Worm (Caenorhabditis elegans) whole organism, late embryonic: Measurements from ENCODE around the gene F39B3.3.

ENCODE experiments used
- che-1 ChIP-seq: sonication (generic microtip); optimal IDR thresholded peaks from 2 replicates; lab custom pipeline; 2016; ENCODE audit warnings: mild to moderate bottlenecking, missing genetic modification characterization, missing compliant biosample characterization
- ets-4 ChIP-seq: sonication (generic microtip); optimal IDR thresholded peaks from 2 replicates; lab custom pipeline; 2016; ENCODE audit warnings: missing genetic modification characterization, missing compliant biosample characterization
- pha-4 ChIP-seq: fragments of 150-350 bp; optimal IDR thresholded peaks from 2 replicates; lab custom pipeline; 2018; ENCODE audit warnings: missing biosample characterization, missing genetic modification reagents, missing genetic modification characterization
- pqm-1 ChIP-seq: sonication (generic microtip); optimal IDR thresholded peaks from 2 replicates; lab custom pipeline; 2016; ENCODE audit warnings: missing genetic modification characterization, missing compliant biosample characterization
- sox-4 ChIP-seq: sonication (generic microtip); optimal IDR thresholded peaks from 2 replicates; lab custom pipeline; 2017; ENCODE audit warnings: mild to moderate bottlenecking, missing genetic modification characterization, inconsistent platforms, missing compliant biosample characterization

DNA sequence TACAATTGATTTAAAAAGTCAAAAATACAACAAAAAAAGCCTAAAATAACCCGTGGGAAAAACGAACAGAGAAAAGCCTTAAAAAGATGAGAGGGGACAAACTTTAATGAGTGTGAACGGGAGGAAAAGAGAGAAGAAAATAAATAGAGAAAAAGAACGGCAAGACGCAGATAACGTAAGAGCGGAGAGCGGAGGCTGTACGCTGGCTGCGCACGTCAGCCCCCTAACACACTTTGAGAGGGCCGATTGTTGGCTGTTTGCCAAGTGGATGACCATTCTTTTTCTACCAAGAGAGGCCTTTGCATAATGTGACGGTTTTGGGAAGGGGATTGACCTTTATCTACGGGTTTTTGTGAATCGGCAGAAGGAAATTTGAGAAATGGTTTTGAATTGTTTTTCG, 16.7 kb downstream of the F39B3.3 start:
- TF ChIP-seq pqm-1 (tag; lab: Kevin White, UChicago) (no peak), pha-4 (tag; lab: Kevin White, UChicago) (no peak), che-1 (no peak), ets-4 (tag; lab: Kevin White, UChicago) (no peak), sox-4 (tag; lab: Kevin White, UChicago) (no peak)
